Worm (Caenorhabditis elegans) whole organism, L1 larva: Measurements from ENCODE around the gene abi-1.

ENCODE experiments used
- ama-1 ChIP-seq: fragments of 150-350 bp; optimal IDR thresholded peaks from 2 replicates; lab custom pipeline; 2014
- ceh-82 ChIP-seq, 3 experiments: fragments of 150-350 bp in 1 of 3; sonication (generic microtip) in 2 of 3; optimal IDR thresholded peaks; 2 replicates each; lab custom pipeline; 2014 to 2017; ENCODE audit warnings: missing biosample characterization in 3 of 3, missing genetic modification characterization in 3 of 3
- egl-27 ChIP-seq, 2 experiments: fragments of 150-350 bp in 1 of 2; sonication (generic microtip); optimal IDR thresholded peaks; 3 replicates each; lab custom pipeline; 2017 to 2018; ENCODE audit warnings: missing biosample characterization in 2 of 2, missing genetic modification characterization in 2 of 2, missing genetic modification reagents in 2 of 2
- fos-1 ChIP-seq: fragments of 150-350 bp; optimal IDR thresholded peaks from 2 replicates; lab custom pipeline; 2014; ENCODE audit warnings: missing biosample characterization, missing genetic modification characterization
- hpl-2 ChIP-seq: fragments of 150-350 bp; optimal IDR thresholded peaks from 2 replicates; lab custom pipeline; 2014; ENCODE audit warnings: missing biosample characterization, missing genetic modification reagents, missing genetic modification characterization
- lin-13 ChIP-seq: fragments of 150-350 bp; optimal IDR thresholded peaks from 2 replicates; lab custom pipeline; 2014; ENCODE audit warnings: missing biosample characterization, missing genetic modification reagents, missing genetic modification characterization
- lir-3 ChIP-seq: sonication (generic microtip); optimal IDR thresholded peaks from 2 replicates; lab custom pipeline; 2016; ENCODE audit warnings: mild to moderate bottlenecking, missing genetic modification characterization, moderate library complexity, missing compliant biosample characterization; ENCODE audit not compliant: poor library complexity
- mdl-1 ChIP-seq, 2 experiments: fragments of 150-350 bp; optimal IDR thresholded peaks; 2 replicates each; lab custom pipeline; 2014 to 2017; ENCODE audit warnings: missing biosample characterization in 2 of 2, missing genetic modification characterization in 2 of 2, inconsistent platforms in 1 of 2
- mep-1 ChIP-seq: fragments of 150-350 bp; optimal IDR thresholded peaks from 2 replicates; lab custom pipeline; 2014; ENCODE audit warnings: missing biosample characterization, missing genetic modification characterization
- nhr-237 ChIP-seq: fragments of 150-350 bp; optimal IDR thresholded peaks from 2 replicates; lab custom pipeline; 2014; ENCODE audit warnings: missing biosample characterization, missing genetic modification characterization
- snpc-4 ChIP-seq: fragments of 150-350 bp; optimal IDR thresholded peaks from 2 replicates; lab custom pipeline; 2014; ENCODE audit warnings: missing biosample characterization, missing genetic modification characterization

DNA sequence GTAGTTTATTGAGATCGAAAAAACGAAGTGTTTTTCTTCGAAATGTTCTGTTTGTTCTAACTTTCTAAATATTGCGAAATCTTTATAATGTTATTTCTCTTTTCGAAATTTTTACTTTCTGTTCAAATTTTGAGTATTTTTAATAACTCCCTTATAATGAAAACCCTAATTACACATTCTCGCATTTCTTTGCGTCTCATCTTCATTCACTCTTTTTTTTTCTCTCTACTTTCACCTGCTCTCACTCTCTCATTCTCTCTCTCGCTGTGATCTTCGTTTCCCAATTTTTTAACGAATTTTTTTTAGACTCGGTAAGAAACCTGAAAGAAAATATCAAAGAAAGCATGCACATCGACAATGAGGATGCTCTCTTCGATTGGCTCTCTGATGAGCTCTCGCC is 18.7 kb upstream of the abi-1 start, which contains the start of gene rbm-26:
- TF ChIP-seq hpl-2 (GFP tag; lab: Kevin White, UChicago) = no peak
- no peak for TF ChIP-seq lir-3
- no peak for TF ChIP-seq egl-27 (tag; optimal IDR thresholded peaks at IDR 0.05; lab: Kevin White, UChicago)
- TF ChIP-seq nhr-237 = no peak
- TF ChIP-seq mdl-1 (tag; optimal IDR thresholded peaks at IDR 0.05; lab: Kevin White, UChicago) = no peak
- TF ChIP-seq lin-13 (GFP tag; lab: Kevin White, UChicago) = no peak
- no peak for TF ChIP-seq ama-1 (lab: Kevin White, UChicago)
- no peak for TF ChIP-seq ceh-82 (tag; optimal IDR thresholded peaks at IDR 0.05; lab: Kevin White, UChicago)
- TF ChIP-seq mep-1 (tag; lab: Kevin White, UChicago) = no peak
- no peak for TF ChIP-seq fos-1
- no peak for TF ChIP-seq snpc-4 (tag; lab: Kevin White, UChicago)
